Fruit fly (Drosophila melanogaster): Measurements from ENCODE around the gene CG12480.

CG12480 gene

dm6 chrX:14211250-14211944 is 42.0 kb downstream of the CG12480 start (continued):
- TF ChIP-seq CG7271 (tag; optimal IDR thresholded peaks at IDR 0.05) (no peak), Dfd (GFP tag; optimal IDR thresholded peaks at IDR 0.05) (no peak), CG43689 (GFP tag; IDR thresholded peaks at IDR 0.05) (no peak), CG15601 (tag; optimal IDR thresholded peaks at IDR 0.05) (no peak), Optix (GFP tag; IDR thresholded peaks at IDR 0.05) (no peak), vvl (GFP tag; IDR thresholded peaks at IDR 0.05) (peak; percentile 44; the same call in 1 of the 2 replicates), CG17328 (GFP tag; IDR thresholded peaks at IDR 0.05) (no peak), Pdp1 (GFP tag; optimal IDR thresholded peaks at IDR 0.05) (no peak), pita (GFP tag; optimal IDR thresholded peaks at IDR 0.05) (no peak), CG4404 (GFP tag; IDR thresholded peaks at IDR 0.05) (no peak), fru (optimal IDR thresholded peaks at IDR 0.05) (no peak), bcd (GFP tag; optimal IDR thresholded peaks at IDR 0.05) (no peak), Mad (GFP tag; optimal IDR thresholded peaks at IDR 0.05) (no peak), Mes4 (GFP tag; optimal IDR thresholded peaks at IDR 0.05) (no peak), PHDP (tag; optimal IDR thresholded peaks at IDR 0.05) (peak; percentile 1), Jarid2 (GFP tag; optimal IDR thresholded peaks at IDR 0.05) (peak; percentile 85), tna (GFP tag; IDR thresholded peaks at IDR 0.05; ENCODE audit: partially characterized antibody) (no peak), hbn (GFP tag; IDR thresholded peaks at IDR 0.05; ENCODE audit: partially characterized antibody) (no peak), CG4820 (GFP tag; optimal IDR thresholded peaks at IDR 0.05) (no peak), CG6689 (GFP tag; IDR thresholded peaks at IDR 0.05) (no peak), zf30C (GFP tag; optimal IDR thresholded peaks at IDR 0.05) (peak; percentile 2), Antp (GFP tag; optimal IDR thresholded peaks at IDR 0.05) (no peak), sd (tag; optimal IDR thresholded peaks at IDR 0.05) (peak; percentile 2), CG7556 (GFP tag; optimal IDR thresholded peaks at IDR 0.05) (peak; percentile 3), oc (tag; optimal IDR thresholded peaks at IDR 0.05) (no peak), CG6854 (GFP tag; optimal IDR thresholded peaks at IDR 0.05) (no peak), CG11093 (GFP tag; IDR thresholded peaks at IDR 0.05) (no peak), pros (GFP tag; optimal IDR thresholded peaks at IDR 0.05) (no peak), Eip74EF (GFP tag; optimal IDR thresholded peaks at IDR 0.05) (no peak), NC2β (GFP tag; optimal IDR thresholded peaks at IDR 0.05) (peak; percentile 15), CTCF (GFP tag; optimal IDR thresholded peaks at IDR 0.05) (no peak), CG7357 (GFP tag; IDR thresholded peaks at IDR 0.05) (no peak), CG18011 (GFP tag; optimal IDR thresholded peaks at IDR 0.05) (no peak), dimm (GFP tag; IDR thresholded peaks at IDR 0.05) (no peak), exex (tag; optimal IDR thresholded peaks at IDR 0.05) (no peak), CG8478 (optimal IDR thresholded peaks at IDR 0.05) (no peak), da (GFP tag; optimal IDR thresholded peaks at IDR 0.05) (no peak), CG13775 (GFP tag; optimal IDR thresholded peaks at IDR 0.05) (no peak), CG14710 (tag; optimal IDR thresholded peaks at IDR 0.05) (no peak), CG30403 (GFP tag; optimal IDR thresholded peaks at IDR 0.05) (peak; percentile 26), CG9437 (GFP tag; optimal IDR thresholded peaks at IDR 0.05) (peak; percentile 7), Atf3 (GFP tag; optimal IDR thresholded peaks at IDR 0.05) (no peak), CG4854 (GFP tag; optimal IDR thresholded peaks at IDR 0.05) (no peak), CG12942 (GFP tag; optimal IDR thresholded peaks at IDR 0.05) (no peak), CG13296 (GFP tag; optimal IDR thresholded peaks at IDR 0.05) (no peak), CG11504 (tag; optimal IDR thresholded peaks at IDR 0.05) (peak; percentile 28), Meics (GFP tag; optimal IDR thresholded peaks at IDR 0.05) (peak; percentile 3), Lpt (GFP tag; optimal IDR thresholded peaks at IDR 0.05) (no peak), CG10321 (GFP tag; IDR thresholded peaks at IDR 0.05) (no peak), CG12219 (GFP tag; optimal IDR thresholded peaks at IDR 0.05) (no peak), H2.0 (GFP tag; IDR thresholded peaks at IDR 0.05) (no peak), CG18476 (GFP tag; optimal IDR thresholded peaks at IDR 0.05) (no peak)
